Fruit fly (Drosophila melanogaster) S2 (cell line): ENCODE measurements around the gene Fkbp59.
A peak's percentile ranks its signal among the peaks of the same experiment; 100 is the strongest.

ENCODE experiments used
- CG8478 ChIP-seq: fragments of >200 bp; optimal IDR thresholded peaks from 2 replicates; lab custom pipeline; 2018
- CTCF ChIP-seq, 2 experiments: fragments of >200 bp; optimal IDR thresholded peaks; 2 replicates each; lab custom pipeline; 2018

The Fkbp59 gene

dm6 chr2L:9887856-9888269, at the start of gene Fkbp59:
Fkbp59 (plus strand) TSS chr2L:9888005.
- TF ChIP-seq CTCF (optimal IDR thresholded peaks at IDR 0.05; lab: Kevin White, UChicago) (peak; percentile 95 to 96), CG8478 (lab: Kevin White, UChicago) (no peak)

- no peak for TF ChIP-seq CTCF (optimal IDR thresholded peaks at IDR 0.05; lab: Kevin White, UChicago)
- no peak for TF ChIP-seq CG8478 (lab: Kevin White, UChicago)
Measured at dm6 chr2L:9850788-9851187, 37.0 kb upstream of the Fkbp59 start.

dm6 chr2L:9862964-9863363, 24.8 kb upstream of the Fkbp59 start:
- TF ChIP-seq CG8478 (lab: Kevin White, UChicago), result no peak
- no peak for TF ChIP-seq CTCF (optimal IDR thresholded peaks at IDR 0.05; lab: Kevin White, UChicago)

dm6 chr2L:9863479-9863878, 24.3 kb upstream of the Fkbp59 start:
- no peak for TF ChIP-seq CTCF (optimal IDR thresholded peaks at IDR 0.05; lab: Kevin White, UChicago)
- no peak for TF ChIP-seq CG8478 (lab: Kevin White, UChicago)

dm6 chr2L:9864337-9864736, 23.5 kb upstream of the Fkbp59 start:
- TF ChIP-seq CTCF (optimal IDR thresholded peaks at IDR 0.05; lab: Kevin White, UChicago), result no peak
- no peak for TF ChIP-seq CG8478 (lab: Kevin White, UChicago)

- TF ChIP-seq CTCF (optimal IDR thresholded peaks at IDR 0.05; lab: Kevin White, UChicago) (no peak), CG8478 (lab: Kevin White, UChicago) (no peak)
Measured at dm6 chr2L:9882393-9882971, 5.3 kb upstream of the Fkbp59 start.

- TF ChIP-seq CG8478 (lab: Kevin White, UChicago) (no peak), CTCF (optimal IDR thresholded peaks at IDR 0.05; lab: Kevin White, UChicago) (no peak)
Measured at dm6 chr2L:9886086-9886485, 1.7 kb upstream of the Fkbp59 start, which contains the start of gene nAChRalpha6. nAChRalpha6 (minus strand) TSS chr2L:9886250.

dm6 chr2L:9890576-9890975, 2.8 kb downstream of the Fkbp59 start, which contains the start of the genes CG34183 and CG4537:
CG34183 (minus strand) TSS chr2L:9890772.
CG4537 (plus strand) TSS chr2L:9890885.
- no peak for TF ChIP-seq CTCF (optimal IDR thresholded peaks at IDR 0.05; lab: Kevin White, UChicago)
- TF ChIP-seq CG8478 (lab: Kevin White, UChicago), result no peak

- TF ChIP-seq CG8478 (lab: Kevin White, UChicago) (no peak), CTCF (optimal IDR thresholded peaks at IDR 0.05; lab: Kevin White, UChicago) (no peak)
Measured at dm6 chr2L:9893183-9893582, 5.4 kb downstream of the Fkbp59 start, which contains the start of gene mtDNA-helicase. mtDNA-helicase (minus strand) TSS chr2L:9893446.

- no peak for TF ChIP-seq CG8478 (lab: Kevin White, UChicago)
Measured at dm6 chr2L:9894193-9894592, 6.4 kb downstream of the Fkbp59 start.

dm6 chr2L:9894871-9895364, 7.1 kb downstream of the Fkbp59 start, which contains the start of gene Bka:
Bka (plus strand) TSS chr2L:9895287.
- TF ChIP-seq CTCF (optimal IDR thresholded peaks at IDR 0.05; lab: Kevin White, UChicago), result no peak
- TF ChIP-seq CG8478 (lab: Kevin White, UChicago), result no peak

- TF ChIP-seq CG8478 (lab: Kevin White, UChicago), result no peak
- peak in 1 of 2 experiments; percentile 33 for TF ChIP-seq CTCF (optimal IDR thresholded peaks at IDR 0.05; lab: Kevin White, UChicago)
Measured at dm6 chr2L:9897296-9897695, 9.5 kb downstream of the Fkbp59 start, which contains the start of gene RpS2. RpS2 (minus strand) TSS chr2L:9897552.

dm6 chr2L:9903028-9903427, 15.2 kb downstream of the Fkbp59 start, which contains the start of gene Muc30E:
Muc30E (minus strand) TSS chr2L:9903128.
- TF ChIP-seq CG8478 (lab: Kevin White, UChicago) (no peak), CTCF (optimal IDR thresholded peaks at IDR 0.05; lab: Kevin White, UChicago) (no peak)

- TF ChIP-seq CG8478 (lab: Kevin White, UChicago), result no peak
- no peak for TF ChIP-seq CTCF (optimal IDR thresholded peaks at IDR 0.05; lab: Kevin White, UChicago)
Measured at dm6 chr2L:9906641-9907040, 18.8 kb downstream of the Fkbp59 start.

dm6 chr2L:9907320-9908256, 19.8 kb downstream of the Fkbp59 start:
- no peak for TF ChIP-seq CTCF (optimal IDR thresholded peaks at IDR 0.05; lab: Kevin White, UChicago)
- no peak for TF ChIP-seq CG8478 (lab: Kevin White, UChicago)
